Worm (Caenorhabditis elegans) whole organism, L1 larva: ENCODE measurements around the gene C27A7.9.
A peak's percentile ranks its signal among the peaks of the same experiment; 100 is the strongest.

Experiments
- C04F5.9 ChIP-seq: sonication (generic microtip); optimal IDR thresholded peaks from 2 replicates; lab custom pipeline; 2016; ENCODE audit warnings: missing genetic modification characterization, missing compliant biosample characterization
- C16A3.4 ChIP-seq: fragments of 150-350 bp; optimal IDR thresholded peaks from 2 replicates; lab custom pipeline; 2014; ENCODE audit warnings: missing biosample characterization, missing genetic modification characterization
- C34B4.2 ChIP-seq: sonication (generic microtip); optimal IDR thresholded peaks from 2 replicates; lab custom pipeline; 2017; ENCODE audit warnings: mild to moderate bottlenecking, missing genetic modification characterization, missing compliant biosample characterization
- F16B12.6 ChIP-seq: fragments of 150-350 bp; optimal IDR thresholded peaks from 2 replicates; lab custom pipeline; 2014; ENCODE audit warnings: missing biosample characterization, missing genetic modification characterization
- Y116A8C.19 ChIP-seq: sonication (generic microtip); optimal IDR thresholded peaks from 2 replicates; lab custom pipeline; 2016; ENCODE audit warnings: missing compliant biosample characterization, missing genetic modification characterization, borderline replicate concordance
- alr-1 ChIP-seq: fragments of 200-800 bp; sonication (Bioruptor generic); optimal IDR thresholded peaks from 2 replicates; lab custom pipeline; 2018; ENCODE audit warnings: borderline replicate concordance, mild to moderate bottlenecking, missing genetic modification characterization, missing compliant biosample characterization
- aly-2 ChIP-seq: fragments of 150-350 bp; optimal IDR thresholded peaks from 2 replicates; lab custom pipeline; 2014; ENCODE audit warnings: missing biosample characterization, missing genetic modification characterization
- ama-1 ChIP-seq: fragments of 150-350 bp; optimal IDR thresholded peaks from 2 replicates; lab custom pipeline; 2014
- blmp-1 ChIP-seq: fragments of 150-350 bp; optimal IDR thresholded peaks from 2 replicates; lab custom pipeline; 2014; ENCODE audit warnings: missing biosample characterization, missing genetic modification characterization
- ceh-8 ChIP-seq: fragments of 200-800 bp; sonication (Bioruptor generic); optimal IDR thresholded peaks from 2 replicates; lab custom pipeline; 2018; ENCODE audit warnings: mild to moderate bottlenecking, missing genetic modification characterization, moderate library complexity, missing compliant biosample characterization
- ceh-90 ChIP-seq: sonication (generic microtip); optimal IDR thresholded peaks from 2 replicates; lab custom pipeline; 2016; ENCODE audit warnings: missing genetic modification characterization, missing compliant biosample characterization
- dpl-1 ChIP-seq, 3 experiments: fragments of 150-350 bp in 2 of 3; sonication (generic microtip) in 1 of 3; optimal IDR thresholded peaks; 2 replicates each; lab custom pipeline; 2014 to 2017; ENCODE audit warnings: missing biosample characterization in 3 of 3, missing genetic modification characterization in 3 of 3, missing genetic modification reagents in 3 of 3
- dsc-1 ChIP-seq: sonication (generic microtip); optimal IDR thresholded peaks from 2 replicates; lab custom pipeline; 2016; ENCODE audit warnings: mild to moderate bottlenecking, missing genetic modification characterization, missing compliant biosample characterization
- egl-27 ChIP-seq, 2 experiments: fragments of 150-350 bp in 1 of 2; sonication (generic microtip); optimal IDR thresholded peaks; 3 replicates each; lab custom pipeline; 2017 to 2018; ENCODE audit warnings: missing biosample characterization in 2 of 2, missing genetic modification characterization in 2 of 2, missing genetic modification reagents in 2 of 2
- elt-2 ChIP-seq: sonication (generic microtip); optimal IDR thresholded peaks from 2 replicates; lab custom pipeline; 2016; ENCODE audit warnings: missing genetic modification characterization, mild to moderate bottlenecking, inconsistent platforms, missing compliant biosample characterization, missing genetic modification reagents
- elt-3 ChIP-seq, 6 experiments: fragments of 150-350 bp in 1 of 6; sonication (generic microtip); optimal IDR thresholded peaks; 2 replicates each; lab custom pipeline; 2017 to 2018; ENCODE audit warnings: missing biosample characterization in 6 of 6, missing genetic modification characterization in 6 of 6, inconsistent platforms in 1 of 6
- fkh-8 ChIP-seq: sonication (generic microtip); optimal IDR thresholded peaks from 2 replicates; lab custom pipeline; 2016; ENCODE audit warnings: mild to moderate bottlenecking, missing genetic modification characterization, missing compliant biosample characterization
- fos-1 ChIP-seq: fragments of 150-350 bp; optimal IDR thresholded peaks from 2 replicates; lab custom pipeline; 2014; ENCODE audit warnings: missing biosample characterization, missing genetic modification characterization
- hlh-17 ChIP-seq: fragments of 200-800 bp; sonication (Bioruptor generic); optimal IDR thresholded peaks from 2 replicates; lab custom pipeline; 2018; ENCODE audit warnings: missing genetic modification characterization, mild to moderate bottlenecking, missing compliant biosample characterization, moderate library complexity, borderline replicate concordance
- hpl-2 ChIP-seq: fragments of 150-350 bp; optimal IDR thresholded peaks from 2 replicates; lab custom pipeline; 2014; ENCODE audit warnings: missing biosample characterization, missing genetic modification reagents, missing genetic modification characterization
- irx-1 ChIP-seq: sonication (generic microtip); optimal IDR thresholded peaks from 2 replicates; lab custom pipeline; 2016; ENCODE audit warnings: missing genetic modification characterization, missing compliant biosample characterization
- isw-1 ChIP-seq: fragments of 200-800 bp; sonication (Bioruptor generic); IDR thresholded peaks from 2 replicates; pipeline ENCODE4 v1.3.6; 2022; ENCODE audit warnings: missing genetic modification characterization, missing compliant biosample characterization
- lin-13 ChIP-seq: fragments of 150-350 bp; optimal IDR thresholded peaks from 2 replicates; lab custom pipeline; 2014; ENCODE audit warnings: missing biosample characterization, missing genetic modification reagents, missing genetic modification characterization
- lin-15B ChIP-seq: fragments of 150-350 bp; sonication (generic microtip); optimal IDR thresholded peaks from 3 replicates; lab custom pipeline; 2014; ENCODE audit warnings: missing biosample characterization, missing genetic modification characterization
- lin-35 ChIP-seq, 2 experiments: fragments of 150-350 bp; optimal IDR thresholded peaks; 2 replicates each; lab custom pipeline; 2014; ENCODE audit warnings: missing biosample characterization in 2 of 2, missing genetic modification characterization in 2 of 2, missing genetic modification reagents in 2 of 2
- lin-39 ChIP-seq: fragments of 150-350 bp; optimal IDR thresholded peaks from 2 replicates; lab custom pipeline; 2014; ENCODE audit warnings: missing biosample characterization, missing genetic modification reagents, missing genetic modification characterization
- mab-9 ChIP-seq: fragments of 200-800 bp; sonication (Bioruptor generic); IDR thresholded peaks from 2 replicates; pipeline ENCODE4 v1.3.6; 2022; ENCODE audit warnings: missing genetic modification reagents, missing genetic modification characterization, missing compliant biosample characterization
- mdl-1 ChIP-seq, 2 experiments: fragments of 150-350 bp; optimal IDR thresholded peaks; 2 replicates each; lab custom pipeline; 2014 to 2017; ENCODE audit warnings: missing biosample characterization in 2 of 2, missing genetic modification characterization in 2 of 2, inconsistent platforms in 1 of 2
- mep-1 ChIP-seq: fragments of 150-350 bp; optimal IDR thresholded peaks from 2 replicates; lab custom pipeline; 2014; ENCODE audit warnings: missing biosample characterization, missing genetic modification characterization
- nhr-47 ChIP-seq: sonication (generic microtip); optimal IDR thresholded peaks from 2 replicates; lab custom pipeline; 2016; ENCODE audit warnings: mild to moderate bottlenecking, missing genetic modification characterization, moderate library complexity, missing compliant biosample characterization
- nhr-85 ChIP-seq: sonication (generic microtip); peaks from one replicate; lab custom pipeline; 2016; ENCODE audit warnings: missing genetic modification characterization, inconsistent platforms, missing compliant biosample characterization
- nhr-90 ChIP-seq: sonication (generic microtip); optimal IDR thresholded peaks from 2 replicates; lab custom pipeline; 2016; ENCODE audit warnings: mild to moderate bottlenecking, missing genetic modification characterization, missing compliant biosample characterization; ENCODE audit not compliant: poor library complexity
- pag-3 ChIP-seq: sonication (generic microtip); optimal IDR thresholded peaks from 2 replicates; lab custom pipeline; 2017; ENCODE audit warnings: missing genetic modification characterization, mild to moderate bottlenecking, missing compliant biosample characterization, antibody characterized with exemption, borderline replicate concordance; ENCODE audit not compliant: insufficient read depth
- pax-3 ChIP-seq: fragments of 200-800 bp; sonication (Bioruptor generic); optimal IDR thresholded peaks from 2 replicates; lab custom pipeline; 2018; ENCODE audit warnings: mild to moderate bottlenecking, missing genetic modification characterization, moderate library complexity, missing compliant biosample characterization
- rnt-1 ChIP-seq: sonication (generic microtip); optimal IDR thresholded peaks from 2 replicates; lab custom pipeline; 2016; ENCODE audit warnings: mild to moderate bottlenecking, missing genetic modification characterization, moderate library complexity, missing compliant biosample characterization
- skn-1 ChIP-seq: fragments of 150-350 bp; optimal IDR thresholded peaks from 2 replicates; lab custom pipeline; 2014; ENCODE audit warnings: missing biosample characterization, missing genetic modification characterization
- snpc-4 ChIP-seq: fragments of 150-350 bp; optimal IDR thresholded peaks from 2 replicates; lab custom pipeline; 2014; ENCODE audit warnings: missing biosample characterization, missing genetic modification characterization
- sox-4 ChIP-seq: sonication (generic microtip); optimal IDR thresholded peaks from 2 replicates; lab custom pipeline; 2016; ENCODE audit warnings: missing genetic modification characterization, missing compliant biosample characterization
- sptf-1 ChIP-seq: fragments of 150-350 bp; optimal IDR thresholded peaks from 2 replicates; lab custom pipeline; 2014; ENCODE audit warnings: missing biosample characterization, missing genetic modification characterization
- tbx-2 ChIP-seq: sonication (generic microtip); optimal IDR thresholded peaks from 2 replicates; lab custom pipeline; 2016; ENCODE audit warnings: missing genetic modification characterization, missing compliant biosample characterization
- tlp-1 ChIP-seq: fragments of 150-350 bp; optimal IDR thresholded peaks from 2 replicates; lab custom pipeline; 2014; ENCODE audit warnings: missing biosample characterization, missing genetic modification characterization
- unc-130 ChIP-seq: fragments of 150-350 bp; optimal IDR thresholded peaks from 2 replicates; lab custom pipeline; 2017; ENCODE audit warnings: missing biosample characterization, missing genetic modification characterization, inconsistent platforms
- unc-98 ChIP-seq: fragments of 200-800 bp; sonication (Bioruptor generic); IDR thresholded peaks from 2 replicates; pipeline ENCODE4 v1.3.6; 2022; ENCODE audit warnings: missing genetic modification characterization, missing compliant biosample characterization
- zag-1 ChIP-seq: fragments of 150-350 bp; optimal IDR thresholded peaks from 2 replicates; lab custom pipeline; 2014; ENCODE audit warnings: missing biosample characterization, missing genetic modification characterization
- ztf-4 ChIP-seq: fragments of 150-350 bp; optimal IDR thresholded peaks from 2 replicates; lab custom pipeline; 2014; ENCODE audit warnings: missing biosample characterization, missing genetic modification characterization

C27A7.9 gene

DNA sequence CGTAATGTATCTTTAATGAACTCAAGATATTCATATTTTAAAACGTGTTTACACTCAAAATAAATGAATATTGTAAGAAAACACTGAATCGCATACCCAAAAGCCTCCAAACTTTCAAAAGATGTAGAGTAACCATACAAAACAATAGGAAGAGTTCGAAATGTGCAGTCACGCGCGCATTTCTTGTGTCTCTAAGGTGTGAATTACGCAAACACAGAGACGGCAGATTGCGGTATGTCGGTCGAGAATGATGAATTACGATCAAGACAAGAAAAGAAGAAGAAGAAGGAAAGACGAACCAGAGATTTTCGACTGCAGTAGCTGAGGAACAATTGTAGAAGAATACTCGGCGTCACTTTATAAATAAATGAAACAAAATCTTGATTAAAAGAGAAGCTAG is 43.0 kb downstream of the C27A7.9 start, which contains the start of gene lhpp-1 (continued):
- TF ChIP-seq tlp-1 (tag; lab: Kevin White, UChicago), result no peak
- no peak for TF ChIP-seq lin-13 (GFP tag; lab: Kevin White, UChicago)
- TF ChIP-seq lin-35 (GFP tag; optimal IDR thresholded peaks at IDR 0.05; lab: Kevin White, UChicago), result peak; percentile 48 to 78
- no peak for TF ChIP-seq hlh-17 (GFP tag; lab: Kevin White, UChicago)
- TF ChIP-seq fos-1 (tag; lab: Kevin White, UChicago), result no peak
- TF ChIP-seq zag-1 (tag; lab: Kevin White, UChicago), result no peak
- no peak for TF ChIP-seq sptf-1 (tag; lab: Kevin White, UChicago)
- TF ChIP-seq nhr-90 (tag; lab: Kevin White, UChicago), result no peak
- no peak for TF ChIP-seq hpl-2 (GFP tag; lab: Kevin White, UChicago)
- TF ChIP-seq nhr-47 (tag; lab: Kevin White, UChicago), result no peak
- TF ChIP-seq dsc-1 (tag; lab: Kevin White, UChicago), result no peak
- TF ChIP-seq ztf-4, result no peak
- TF ChIP-seq isw-1 (GFP tag; lab: Robert Waterston, UW), result no peak
- TF ChIP-seq mab-9 (GFP tag; lab: Robert Waterston, UW), result no peak
- TF ChIP-seq lin-39 (tag; lab: Kevin White, UChicago), result no peak
- no peak for TF ChIP-seq pag-3 (tag; lab: Kevin White, UChicago)
- TF ChIP-seq F16B12.6, result peak; percentile 69
- no peak for TF ChIP-seq ceh-8
- TF ChIP-seq alr-1 (tag; lab: Kevin White, UChicago), result no peak
- no peak for TF ChIP-seq irx-1 (tag; lab: Kevin White, UChicago)
- no peak for TF ChIP-seq lin-15B (tag; lab: Kevin White, UChicago)
- no peak for TF ChIP-seq snpc-4 (tag; lab: Kevin White, UChicago)
- TF ChIP-seq C16A3.4, result no peak
- TF ChIP-seq fkh-8 (tag; lab: Kevin White, UChicago), result no peak
- TF ChIP-seq blmp-1 (tag; lab: Kevin White, UChicago), result peak; percentile 68
- TF ChIP-seq mdl-1 (tag; optimal IDR thresholded peaks at IDR 0.05; lab: Kevin White, UChicago), result peak in 1 of 2 experiments; percentile 14
- TF ChIP-seq sox-4, result no peak
- TF ChIP-seq pax-3 (tag; lab: Kevin White, UChicago), result no peak
- peak; percentile 80 for TF ChIP-seq nhr-85 (tag; lab: Kevin White, UChicago)
- no peak for TF ChIP-seq elt-2 (tag; lab: Kevin White, UChicago)
- no peak for TF ChIP-seq unc-130 (tag; lab: Kevin White, UChicago)
- TF ChIP-seq elt-3 (tag; optimal IDR thresholded peaks at IDR 0.05; lab: Kevin White, UChicago), result peak in 1 of 6 experiments; percentile 12
- no peak for TF ChIP-seq unc-98 (GFP tag; lab: Robert Waterston, UW)
- no peak for TF ChIP-seq aly-2 (tag; lab: Kevin White, UChicago)
- TF ChIP-seq C04F5.9 (tag; lab: Kevin White, UChicago), result no peak
- TF ChIP-seq ceh-90 (tag; lab: Kevin White, UChicago), result no peak
- TF ChIP-seq mep-1 (tag; lab: Kevin White, UChicago), result no peak
- TF ChIP-seq Y116A8C.19 (tag; lab: Kevin White, UChicago), result no peak
- peak; percentile 19 for TF ChIP-seq rnt-1 (tag; lab: Kevin White, UChicago)
- TF ChIP-seq dpl-1 (GFP tag; optimal IDR thresholded peaks at IDR 0.05; lab: Kevin White, UChicago), result peak; percentile 20 to 61 (median 55)
- no peak for TF ChIP-seq ama-1
- peak; percentile 2 for TF ChIP-seq skn-1 (tag; lab: Kevin White, UChicago)
- TF ChIP-seq tbx-2, result no peak
- no peak for TF ChIP-seq egl-27 (tag; optimal IDR thresholded peaks at IDR 0.05; lab: Kevin White, UChicago)
- TF ChIP-seq C34B4.2 (tag; lab: Kevin White, UChicago), result no peak
